Worm (Caenorhabditis elegans): ENCODE measurements around the gene csn-5.

Gene csn-5

ce11 chrIV:5658225-5658624 lies 8.9 kb downstream of the csn-5 start:
- TF ChIP-seq aly-1 (tag; optimal IDR thresholded peaks at IDR 0.05), result no peak
- no peak for TF ChIP-seq tra-4 (tag; optimal IDR thresholded peaks at IDR 0.05)
- TF ChIP-seq scrt-1 (GFP tag; IDR thresholded peaks at IDR 0.05), result no peak
- no peak for TF ChIP-seq tbx-37 (GFP tag; conservative IDR thresholded peaks at IDR 0.05)
- TF ChIP-seq B0310.2 (tag; optimal IDR thresholded peaks at IDR 0.05), result no peak
- TF ChIP-seq hnd-1 (tag; optimal IDR thresholded peaks at IDR 0.05), result no peak
- TF ChIP-seq hmg-4 (GFP tag; optimal IDR thresholded peaks at IDR 0.05), result no peak
- no peak for TF ChIP-seq ceh-36 (tag; optimal IDR thresholded peaks at IDR 0.05)
- no peak for TF ChIP-seq ets-7 (tag; optimal IDR thresholded peaks at IDR 0.05)
- no peak for TF ChIP-seq ama-1 (optimal IDR thresholded peaks at IDR 0.05)
- no peak for TF ChIP-seq tbx-11 (GFP tag; IDR thresholded peaks at IDR 0.05)
- no peak for TF ChIP-seq F13C5.2 (tag; optimal IDR thresholded peaks at IDR 0.05)
- no peak for TF ChIP-seq ceh-13 (GFP tag; optimal IDR thresholded peaks at IDR 0.05)
- no peak for TF ChIP-seq pes-1 (GFP tag; IDR thresholded peaks at IDR 0.05)
- no peak for TF ChIP-seq sea-1 (GFP tag; conservative IDR thresholded peaks at IDR 0.05)

ce11 chrIV:5658897-5659296 lies 9.6 kb downstream of the csn-5 start:
- TF ChIP-seq aly-1 (tag; optimal IDR thresholded peaks at IDR 0.05) (no peak), ceh-36 (tag; optimal IDR thresholded peaks at IDR 0.05) (no peak), hmg-4 (GFP tag; optimal IDR thresholded peaks at IDR 0.05) (no peak), tbx-11 (GFP tag; IDR thresholded peaks at IDR 0.05) (no peak), F13C5.2 (tag; optimal IDR thresholded peaks at IDR 0.05) (no peak), tbx-37 (GFP tag; conservative IDR thresholded peaks at IDR 0.05) (no peak), scrt-1 (GFP tag; IDR thresholded peaks at IDR 0.05) (no peak), pes-1 (GFP tag; IDR thresholded peaks at IDR 0.05) (no peak), ceh-13 (GFP tag; optimal IDR thresholded peaks at IDR 0.05) (no peak), ets-7 (tag; optimal IDR thresholded peaks at IDR 0.05) (no peak), hmbx-1 (tag; optimal IDR thresholded peaks at IDR 0.05) (no peak)

ce11 chrIV:5659461-5659860 lies 10.1 kb downstream of the csn-5 start:
- TF ChIP-seq hnd-1 (tag; optimal IDR thresholded peaks at IDR 0.05) (no peak), ets-7 (tag; optimal IDR thresholded peaks at IDR 0.05) (no peak), hmg-4 (GFP tag; optimal IDR thresholded peaks at IDR 0.05) (no peak), B0310.2 (tag; optimal IDR thresholded peaks at IDR 0.05) (no peak), sea-1 (GFP tag; conservative IDR thresholded peaks at IDR 0.05) (no peak), flt-1 (GFP tag; IDR thresholded peaks at IDR 0.05) (no peak), ceh-36 (tag; optimal IDR thresholded peaks at IDR 0.05) (no peak), hmbx-1 (tag; optimal IDR thresholded peaks at IDR 0.05) (no peak), scrt-1 (GFP tag; IDR thresholded peaks at IDR 0.05) (no peak), F13C5.2 (tag; optimal IDR thresholded peaks at IDR 0.05) (no peak), aly-1 (tag; optimal IDR thresholded peaks at IDR 0.05) (no peak), tbx-37 (GFP tag; conservative IDR thresholded peaks at IDR 0.05) (no peak), tbx-11 (GFP tag; IDR thresholded peaks at IDR 0.05) (no peak)

ce11 chrIV:5660239-5660638 lies 10.9 kb downstream of the csn-5 start, which contains the start of gene skn-1:
Gene skn-1 (minus strand): TSS chrIV:5660384.
- TF ChIP-seq tbx-37 (GFP tag; conservative IDR thresholded peaks at IDR 0.05) (no peak), ets-7 (tag; optimal IDR thresholded peaks at IDR 0.05) (no peak), ceh-13 (GFP tag; optimal IDR thresholded peaks at IDR 0.05) (no peak), F13C5.2 (tag; optimal IDR thresholded peaks at IDR 0.05) (no peak), tra-4 (tag; optimal IDR thresholded peaks at IDR 0.05) (no peak), hnd-1 (tag; optimal IDR thresholded peaks at IDR 0.05) (no peak), hmbx-1 (tag; optimal IDR thresholded peaks at IDR 0.05) (no peak), hmg-4 (GFP tag; optimal IDR thresholded peaks at IDR 0.05) (no peak), aly-1 (tag; optimal IDR thresholded peaks at IDR 0.05) (no peak)

ce11 chrIV:5662073-5662472 lies 12.7 kb downstream of the csn-5 start:
- TF ChIP-seq B0310.2 (tag; optimal IDR thresholded peaks at IDR 0.05) (no peak), flt-1 (GFP tag; IDR thresholded peaks at IDR 0.05) (no peak), hmbx-1 (tag; optimal IDR thresholded peaks at IDR 0.05) (no peak), ama-1 (optimal IDR thresholded peaks at IDR 0.05) (no peak), ceh-13 (GFP tag; optimal IDR thresholded peaks at IDR 0.05) (no peak), tra-4 (tag; optimal IDR thresholded peaks at IDR 0.05) (no peak), pes-1 (GFP tag; IDR thresholded peaks at IDR 0.05) (no peak), F13C5.2 (tag; optimal IDR thresholded peaks at IDR 0.05) (no peak), scrt-1 (GFP tag; IDR thresholded peaks at IDR 0.05) (no peak), tbx-11 (GFP tag; IDR thresholded peaks at IDR 0.05) (no peak), tbx-37 (GFP tag; conservative IDR thresholded peaks at IDR 0.05) (no peak), sea-1 (GFP tag; conservative IDR thresholded peaks at IDR 0.05) (no peak), hmg-4 (GFP tag; optimal IDR thresholded peaks at IDR 0.05) (no peak), ceh-36 (tag; optimal IDR thresholded peaks at IDR 0.05) (no peak), aly-1 (tag; optimal IDR thresholded peaks at IDR 0.05) (no peak), ets-7 (tag; optimal IDR thresholded peaks at IDR 0.05) (no peak)

ce11 chrIV:5662886-5663285 lies 13.6 kb downstream of the csn-5 start:
- no peak for TF ChIP-seq ets-7 (tag; optimal IDR thresholded peaks at IDR 0.05)
- no peak for TF ChIP-seq scrt-1 (GFP tag; IDR thresholded peaks at IDR 0.05)
- no peak for TF ChIP-seq flt-1 (GFP tag; IDR thresholded peaks at IDR 0.05)
- TF ChIP-seq sea-1 (GFP tag; conservative IDR thresholded peaks at IDR 0.05), result no peak
- TF ChIP-seq hmg-4 (GFP tag; optimal IDR thresholded peaks at IDR 0.05), result no peak
- no peak for TF ChIP-seq tra-4 (tag; optimal IDR thresholded peaks at IDR 0.05)
- TF ChIP-seq hnd-1 (tag; optimal IDR thresholded peaks at IDR 0.05), result no peak
- no peak for TF ChIP-seq pes-1 (GFP tag; IDR thresholded peaks at IDR 0.05)
- no peak for TF ChIP-seq B0310.2 (tag; optimal IDR thresholded peaks at IDR 0.05)
- TF ChIP-seq aly-1 (tag; optimal IDR thresholded peaks at IDR 0.05), result no peak

ce11 chrIV:5664375-5665004 lies 15.2 kb downstream of the csn-5 start, which contains the start of gene bec-1:
Gene bec-1 (minus strand): TSS chrIV:5664425.
- TF ChIP-seq ceh-13 (GFP tag; optimal IDR thresholded peaks at IDR 0.05) (no peak), tbx-11 (GFP tag; IDR thresholded peaks at IDR 0.05) (no peak), hmg-4 (GFP tag; optimal IDR thresholded peaks at IDR 0.05) (no peak), hmbx-1 (tag; optimal IDR thresholded peaks at IDR 0.05) (no peak), F13C5.2 (tag; optimal IDR thresholded peaks at IDR 0.05) (no peak), aly-1 (tag; optimal IDR thresholded peaks at IDR 0.05) (no peak), tra-4 (tag; optimal IDR thresholded peaks at IDR 0.05) (no peak), sea-1 (GFP tag; conservative IDR thresholded peaks at IDR 0.05) (no peak), ama-1 (optimal IDR thresholded peaks at IDR 0.05) (no peak), pes-1 (GFP tag; IDR thresholded peaks at IDR 0.05) (no peak), flt-1 (GFP tag; IDR thresholded peaks at IDR 0.05) (no peak), B0310.2 (tag; optimal IDR thresholded peaks at IDR 0.05) (no peak)
